Worm (Caenorhabditis elegans) whole organism, midembryonic: Measurements from ENCODE around the gene W08E12.8.

Experiments
- T22C8.4 ChIP-seq: fragments of 200-800 bp; sonication (Bioruptor generic); IDR thresholded peaks from 2 replicates; pipeline ENCODE4 v1.3.6; 2022; ENCODE audit warnings: missing genetic modification characterization, missing compliant biosample characterization
- cog-1 ChIP-seq: sonication (generic microtip); optimal IDR thresholded peaks from 2 replicates; lab custom pipeline; 2016; ENCODE audit warnings: missing genetic modification characterization, missing compliant biosample characterization
- flt-1 ChIP-seq: fragments of 200-800 bp; sonication (Bioruptor generic); IDR thresholded peaks from 2 replicates; pipeline ENCODE4 v1.3.6; 2022; ENCODE audit warnings: missing genetic modification characterization, missing compliant biosample characterization
- klf-2 ChIP-seq: fragments of 200-800 bp; sonication (Bioruptor generic); conservative IDR thresholded peaks from 2 replicates; pipeline ENCODE4 v1.3.6; 2022; ENCODE audit warnings: missing genetic modification reagents, missing genetic modification characterization, missing compliant biosample characterization
- ref-1 ChIP-seq: fragments of 200-800 bp; sonication (Bioruptor generic); conservative IDR thresholded peaks from 2 replicates; pipeline ENCODE4 v1.3.6; 2022; ENCODE audit warnings: missing genetic modification reagents, missing genetic modification characterization, missing compliant biosample characterization
- ztf-23 ChIP-seq: fragments of 200-800 bp; sonication (Bioruptor generic); IDR thresholded peaks from 2 replicates; pipeline ENCODE4 v1.3.6; 2022; ENCODE audit warnings: missing genetic modification reagents, missing genetic modification characterization, missing compliant biosample characterization
- ztf-29 ChIP-seq: fragments of 200-800 bp; sonication (Bioruptor generic); IDR thresholded peaks from 2 replicates; pipeline ENCODE4 v1.3.6; 2022; ENCODE audit warnings: missing genetic modification reagents, missing genetic modification characterization, missing compliant biosample characterization

- TF ChIP-seq klf-2 (no peak), flt-1 (no peak), ref-1 (GFP tag; lab: Robert Waterston, UW) (no peak), ztf-23 (no peak), cog-1 (tag; lab: Kevin White, UChicago) (no peak), T22C8.4 (GFP tag; lab: Robert Waterston, UW) (no peak), ztf-29 (GFP tag; lab: Robert Waterston, UW) (no peak)
Measured at ce11 chrIV:3310662-3311219, 18.6 kb downstream of the W08E12.8 start.
